Worm (Caenorhabditis elegans) whole organism, late embryonic: Measurements from ENCODE around the gene B0524.6.

Experiments
- C08G9.2 ChIP-seq: sonication (generic microtip); optimal IDR thresholded peaks from 2 replicates; lab custom pipeline; 2016; ENCODE audit warnings: mild to moderate bottlenecking, missing genetic modification characterization, moderate library complexity, missing compliant biosample characterization
- C38D4.7 ChIP-seq: fragments of 200-800 bp; sonication (Bioruptor generic); optimal IDR thresholded peaks from 2 replicates; lab custom pipeline; 2018; ENCODE audit warnings: mild to moderate bottlenecking, missing genetic modification characterization, moderate library complexity, missing compliant biosample characterization
- F13H6.1 ChIP-seq: sonication (generic microtip); optimal IDR thresholded peaks from 2 replicates; lab custom pipeline; 2016; ENCODE audit warnings: missing genetic modification characterization, missing compliant biosample characterization
- ahr-1 ChIP-seq: sonication (generic microtip); optimal IDR thresholded peaks from 2 replicates; lab custom pipeline; 2016; ENCODE audit warnings: missing genetic modification characterization, missing compliant biosample characterization
- ama-1 ChIP-seq: fragments of 150-350 bp; optimal IDR thresholded peaks from 2 replicates; lab custom pipeline; 2014
- ceh-14 ChIP-seq: sonication (generic microtip); optimal IDR thresholded peaks from 2 replicates; lab custom pipeline; 2016; ENCODE audit warnings: missing genotype, missing genetic modification characterization, missing compliant biosample characterization
- ceh-2 ChIP-seq: sonication (generic microtip); optimal IDR thresholded peaks from 2 replicates; lab custom pipeline; 2016; ENCODE audit warnings: missing genotype, missing genetic modification characterization, missing compliant biosample characterization
- ceh-22 ChIP-seq: sonication (generic microtip); optimal IDR thresholded peaks from 2 replicates; lab custom pipeline; 2017; ENCODE audit warnings: missing biosample characterization, missing genetic modification characterization
- ceh-30 ChIP-seq: fragments of 150-350 bp; optimal IDR thresholded peaks from 2 replicates; lab custom pipeline; 2014; ENCODE audit warnings: missing biosample characterization, missing genetic modification characterization
- ceh-31 ChIP-seq: sonication (generic microtip); optimal IDR thresholded peaks from 2 replicates; lab custom pipeline; 2016; ENCODE audit warnings: missing genetic modification characterization, missing compliant biosample characterization
- ceh-34 ChIP-seq: sonication (generic microtip); optimal IDR thresholded peaks from 2 replicates; lab custom pipeline; 2016; ENCODE audit warnings: mild to moderate bottlenecking, missing genetic modification characterization, missing compliant biosample characterization
- ceh-45 ChIP-seq: fragments of 200-800 bp; sonication (Bioruptor generic); IDR thresholded peaks from 2 replicates; pipeline ENCODE4 v1.3.6; 2022; ENCODE audit warnings: missing genetic modification reagents, missing genetic modification characterization, missing compliant biosample characterization
- ceh-48 ChIP-seq: sonication (generic microtip); optimal IDR thresholded peaks from 2 replicates; lab custom pipeline; 2016; ENCODE audit warnings: missing genetic modification characterization, inconsistent platforms, missing compliant biosample characterization
- ceh-9 ChIP-seq: sonication (generic microtip); optimal IDR thresholded peaks from 2 replicates; lab custom pipeline; 2016; ENCODE audit warnings: mild to moderate bottlenecking, missing genetic modification characterization, inconsistent platforms, missing compliant biosample characterization
- che-1 ChIP-seq: sonication (generic microtip); optimal IDR thresholded peaks from 2 replicates; lab custom pipeline; 2016; ENCODE audit warnings: mild to moderate bottlenecking, missing genetic modification characterization, missing compliant biosample characterization
- dve-1 ChIP-seq: sonication (generic microtip); optimal IDR thresholded peaks from 2 replicates; lab custom pipeline; 2017; ENCODE audit warnings: antibody characterized with exemption, mild to moderate bottlenecking, missing genetic modification characterization, missing compliant biosample characterization
- elt-2 ChIP-seq: sonication (generic microtip); optimal IDR thresholded peaks from 2 replicates; lab custom pipeline; 2016; ENCODE audit warnings: missing genetic modification reagents, missing genetic modification characterization, missing compliant biosample characterization
- elt-4 ChIP-seq: sonication (generic microtip); optimal IDR thresholded peaks from 2 replicates; lab custom pipeline; 2016; ENCODE audit warnings: missing genetic modification characterization, missing compliant biosample characterization
- ets-4 ChIP-seq: sonication (generic microtip); optimal IDR thresholded peaks from 2 replicates; lab custom pipeline; 2016; ENCODE audit warnings: missing genetic modification characterization, missing compliant biosample characterization
- fkh-10 ChIP-seq: fragments of 150-350 bp; optimal IDR thresholded peaks from 2 replicates; lab custom pipeline; 2014; ENCODE audit warnings: missing biosample characterization, missing genetic modification reagents, missing genetic modification characterization
- fkh-6 ChIP-seq: sonication (generic microtip); optimal IDR thresholded peaks from 2 replicates; lab custom pipeline; 2016; ENCODE audit warnings: missing genetic modification characterization, missing compliant biosample characterization
- hlh-13 ChIP-seq: fragments of 200-800 bp; sonication (Bioruptor generic); optimal IDR thresholded peaks from 2 replicates; lab custom pipeline; 2018; ENCODE audit warnings: mild to moderate bottlenecking, missing genetic modification characterization, missing compliant biosample characterization
- hlh-15 ChIP-seq: sonication (generic microtip); optimal IDR thresholded peaks from 2 replicates; lab custom pipeline; 2016; ENCODE audit warnings: missing genetic modification characterization, missing compliant biosample characterization
- hlh-6 ChIP-seq: sonication (generic microtip); optimal IDR thresholded peaks from 2 replicates; lab custom pipeline; 2016; ENCODE audit warnings: missing genotype, missing genetic modification characterization, missing compliant biosample characterization
- hlh-8 ChIP-seq: sonication (generic microtip); optimal IDR thresholded peaks from 2 replicates; lab custom pipeline; 2016; ENCODE audit warnings: missing genotype, missing genetic modification characterization, missing compliant biosample characterization
- lim-6 ChIP-seq: sonication (generic microtip); optimal IDR thresholded peaks from 2 replicates; lab custom pipeline; 2016; ENCODE audit warnings: missing genetic modification characterization, missing compliant biosample characterization
- madf-2 ChIP-seq: sonication (generic microtip); optimal IDR thresholded peaks from 2 replicates; lab custom pipeline; 2017; ENCODE audit warnings: missing genetic modification characterization, missing compliant biosample characterization
- mec-3 ChIP-seq: sonication (generic microtip); optimal IDR thresholded peaks from 2 replicates; lab custom pipeline; 2016; ENCODE audit warnings: borderline replicate concordance, missing genetic modification characterization, missing compliant biosample characterization
- nfya-1 ChIP-seq: sonication (generic microtip); optimal IDR thresholded peaks from 2 replicates; lab custom pipeline; 2017; ENCODE audit warnings: missing genetic modification characterization, mild to moderate bottlenecking, missing compliant biosample characterization, antibody characterized with exemption, moderate library complexity
- nhr-11 ChIP-seq: fragments of 150-350 bp; optimal IDR thresholded peaks from 2 replicates; lab custom pipeline; 2014; ENCODE audit warnings: missing biosample characterization, missing genetic modification characterization
- nhr-232 ChIP-seq: sonication (generic microtip); optimal IDR thresholded peaks from 2 replicates; lab custom pipeline; 2016; ENCODE audit warnings: missing genetic modification characterization, missing compliant biosample characterization
- npax-4 ChIP-seq: sonication (generic microtip); optimal IDR thresholded peaks from 2 replicates; lab custom pipeline; 2016; ENCODE audit warnings: missing genetic modification characterization, missing compliant biosample characterization
- odd-2 ChIP-seq: sonication (generic microtip); optimal IDR thresholded peaks from 2 replicates; lab custom pipeline; 2017; ENCODE audit warnings: antibody characterized with exemption, mild to moderate bottlenecking, missing genetic modification characterization, missing compliant biosample characterization
- pat-9 ChIP-seq: fragments of 200-800 bp; sonication (Bioruptor generic); optimal IDR thresholded peaks from 2 replicates; lab custom pipeline; 2018; ENCODE audit warnings: mild to moderate bottlenecking, missing genetic modification characterization, moderate library complexity, missing compliant biosample characterization
- pha-2 ChIP-seq: sonication (generic microtip); optimal IDR thresholded peaks from 2 replicates; lab custom pipeline; 2017; ENCODE audit warnings: mild to moderate bottlenecking, missing genetic modification characterization, missing compliant biosample characterization
- pha-4 ChIP-seq: fragments of 150-350 bp; optimal IDR thresholded peaks from 2 replicates; lab custom pipeline; 2018; ENCODE audit warnings: missing biosample characterization, missing genetic modification reagents, missing genetic modification characterization
- pqm-1 ChIP-seq: sonication (generic microtip); optimal IDR thresholded peaks from 2 replicates; lab custom pipeline; 2016; ENCODE audit warnings: missing genetic modification characterization, missing compliant biosample characterization
- rnt-1 ChIP-seq: sonication (generic microtip); optimal IDR thresholded peaks from 2 replicates; lab custom pipeline; 2016; ENCODE audit warnings: missing genetic modification characterization, missing compliant biosample characterization
- sox-2 ChIP-seq: fragments of 200-800 bp; sonication (Bioruptor generic); IDR thresholded peaks from 2 replicates; pipeline ENCODE4 v1.3.6; 2022; ENCODE audit warnings: missing genetic modification reagents, missing genetic modification characterization, missing compliant biosample characterization
- syd-9 ChIP-seq: sonication (generic microtip); optimal IDR thresholded peaks from 2 replicates; lab custom pipeline; 2016; ENCODE audit warnings: mild to moderate bottlenecking, missing genetic modification characterization, moderate library complexity, missing compliant biosample characterization
- tbx-2 ChIP-seq: sonication (generic microtip); optimal IDR thresholded peaks from 2 replicates; lab custom pipeline; 2016; ENCODE audit warnings: missing genetic modification characterization, missing compliant biosample characterization
- unc-42 ChIP-seq: sonication (generic microtip); optimal IDR thresholded peaks from 2 replicates; lab custom pipeline; 2016; ENCODE audit warnings: missing genotype, missing genetic modification characterization, missing compliant biosample characterization
- unc-55 ChIP-seq: sonication (generic microtip); optimal IDR thresholded peaks from 2 replicates; lab custom pipeline; 2017; ENCODE audit warnings: missing biosample characterization, missing genetic modification reagents, missing genetic modification characterization
- zip-5 ChIP-seq: sonication (generic microtip); optimal IDR thresholded peaks from 2 replicates; lab custom pipeline; 2016; ENCODE audit warnings: missing genetic modification characterization, missing compliant biosample characterization
- ztf-16 ChIP-seq: sonication (generic microtip); optimal IDR thresholded peaks from 2 replicates; lab custom pipeline; 2017; ENCODE audit warnings: missing genetic modification characterization, missing compliant biosample characterization

B0524.6 gene

ce11 chrIII:1923419-1924318, 18.2 kb upstream of the B0524.6 start (continued):
- TF ChIP-seq hlh-13 (GFP tag; lab: Kevin White, UChicago) (no peak), nhr-11 (no peak), elt-4 (tag; lab: Kevin White, UChicago) (no peak), nfya-1 (tag; lab: Kevin White, UChicago) (peak; percentile 87), ama-1 (no peak), ceh-48 (tag; lab: Kevin White, UChicago) (no peak), syd-9 (tag; lab: Kevin White, UChicago) (peak; percentile 54), nhr-232 (tag; lab: Kevin White, UChicago) (no peak), npax-4 (tag; lab: Kevin White, UChicago) (no peak), che-1 (tag; lab: Kevin White, UChicago) (no peak), pat-9 (peak; percentile 92), odd-2 (tag; lab: Kevin White, UChicago) (no peak), elt-2 (tag; lab: Kevin White, UChicago) (no peak), hlh-15 (tag; lab: Kevin White, UChicago) (no peak), madf-2 (tag; lab: Kevin White, UChicago) (peak; percentile 14), C08G9.2 (tag; lab: Kevin White, UChicago) (peak; percentile 41), ceh-30 (tag; lab: Kevin White, UChicago) (no peak), sox-2 (no peak), F13H6.1 (tag; lab: Kevin White, UChicago) (peak; percentile 90), ets-4 (peak; percentile 66), unc-42 (tag; lab: Kevin White, UChicago) (peak; percentile 51), fkh-10 (GFP tag; lab: Kevin White, UChicago) (no peak), lim-6 (tag; lab: Kevin White, UChicago) (no peak), C38D4.7 (GFP tag; lab: Kevin White, UChicago) (no peak), ahr-1 (tag; lab: Kevin White, UChicago) (no peak), pqm-1 (tag; lab: Kevin White, UChicago) (no peak), ceh-34 (tag; lab: Kevin White, UChicago) (peak; percentile 82), ztf-16 (tag; lab: Kevin White, UChicago) (peak; percentile 34), mec-3 (tag; lab: Kevin White, UChicago) (no peak), unc-55 (GFP tag; lab: Kevin White, UChicago) (peak; percentile 99), ceh-45 (GFP tag; lab: Robert Waterston, UW) (no peak)

DNA sequence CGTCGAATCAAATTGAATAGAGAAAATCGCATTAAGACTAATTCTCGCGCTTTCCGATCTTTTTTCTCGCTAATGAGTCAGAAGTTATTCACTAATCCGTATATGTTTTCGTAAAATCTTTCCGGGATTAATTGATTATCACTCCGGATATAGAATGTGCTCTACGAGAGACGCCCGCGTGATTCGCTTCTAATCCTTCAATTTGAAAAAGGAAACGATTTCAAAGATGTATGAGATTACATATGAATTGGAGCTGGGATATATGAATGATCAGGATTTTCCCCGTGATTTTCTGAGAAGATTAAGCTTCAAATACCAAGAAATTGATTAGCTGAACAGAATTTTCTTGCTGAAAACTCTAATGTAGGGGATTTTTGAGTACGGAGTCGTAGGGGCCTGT, 17.1 kb upstream of the B0524.6 start:
- TF ChIP-seq nhr-11 (no peak), tbx-2 (tag; lab: Kevin White, UChicago) (no peak), pat-9 (no peak), unc-42 (tag; lab: Kevin White, UChicago) (peak; percentile 40), fkh-6 (tag; lab: Kevin White, UChicago) (no peak), C38D4.7 (GFP tag; lab: Kevin White, UChicago) (no peak), hlh-6 (tag; lab: Kevin White, UChicago) (no peak), dve-1 (tag; lab: Kevin White, UChicago) (peak; percentile 1), pha-4 (no peak), ceh-22 (tag; lab: Kevin White, UChicago) (no peak)

- TF ChIP-seq pha-2 (tag; lab: Kevin White, UChicago) (no peak), ceh-14 (tag; lab: Kevin White, UChicago) (no peak), ceh-31 (tag; lab: Kevin White, UChicago) (no peak), nfya-1 (tag; lab: Kevin White, UChicago) (no peak), lim-6 (tag; lab: Kevin White, UChicago) (no peak), elt-4 (tag; lab: Kevin White, UChicago) (no peak), sox-2 (no peak), hlh-6 (tag; lab: Kevin White, UChicago) (no peak), ahr-1 (tag; lab: Kevin White, UChicago) (no peak), ceh-2 (tag; lab: Kevin White, UChicago) (no peak), zip-5 (tag; lab: Kevin White, UChicago) (no peak), ceh-9 (no peak), rnt-1 (no peak), ceh-34 (tag; lab: Kevin White, UChicago) (no peak), hlh-8 (tag; lab: Kevin White, UChicago) (no peak)
These were observed 16.6 kb upstream of the B0524.6 start for ce11 chrIII:1922081-1922480.
